Fruit fly (Drosophila melanogaster): ENCODE measurements around the gene brk.

The brk gene

DNA sequence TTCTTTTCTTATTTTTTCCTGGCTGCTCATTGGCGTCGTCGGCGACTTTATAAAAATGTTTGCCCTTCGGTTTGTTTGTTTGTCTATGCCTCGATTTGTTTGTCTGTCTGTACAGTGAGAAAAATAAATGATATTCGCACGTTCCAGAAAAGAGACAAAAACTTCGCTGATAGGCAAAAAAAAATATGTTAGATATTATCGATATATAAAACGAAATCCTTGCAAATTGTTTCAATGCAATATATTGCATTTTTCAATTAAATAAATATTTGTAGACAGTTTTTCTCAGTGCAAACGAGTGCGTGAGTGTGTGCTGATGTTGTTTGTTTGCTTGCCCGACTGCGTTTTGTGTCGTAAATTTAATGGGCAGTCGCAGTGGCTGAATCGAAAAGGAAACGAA is 30.7 kb upstream of the brk start (continued):
- TF ChIP-seq HLHmδ (GFP tag; optimal IDR thresholded peaks at IDR 0.05) (no peak), Scr (GFP tag; IDR thresholded peaks at IDR 0.05; ENCODE audit: partially characterized antibody) (no peak), CG14014 (GFP tag; IDR thresholded peaks at IDR 0.05) (no peak), unc-4 (GFP tag; IDR thresholded peaks at IDR 0.05; ENCODE audit: partially characterized antibody) (no peak), CG16815 (GFP tag; optimal IDR thresholded peaks at IDR 0.05) (peak; percentile 68), Poxn (GFP tag; IDR thresholded peaks at IDR 0.05) (no peak), Six4 (GFP tag; optimal IDR thresholded peaks at IDR 0.05) (peak; percentile 41), luna (GFP tag; optimal IDR thresholded peaks at IDR 0.05) (no peak), tio (GFP tag; optimal IDR thresholded peaks at IDR 0.05) (peak; percentile 52), bab2 (GFP tag; optimal IDR thresholded peaks at IDR 0.05) (peak; percentile 43), cad (GFP tag; optimal IDR thresholded peaks at IDR 0.05) (no peak), grau (tag; optimal IDR thresholded peaks at IDR 0.05) (peak; percentile 60), CG10979 (tag; optimal IDR thresholded peaks at IDR 0.05) (peak; percentile 84), CG14860 (GFP tag; IDR thresholded peaks at IDR 0.05; ENCODE audit: partially characterized antibody) (no peak), NFAT (GFP tag; IDR thresholded peaks at IDR 0.05) (no peak), Dp (GFP tag; optimal IDR thresholded peaks at IDR 0.05) (no peak), TFAM (GFP tag; optimal IDR thresholded peaks at IDR 0.05) (no peak), fd64A (GFP tag; optimal IDR thresholded peaks at IDR 0.05) (no peak), CG13424 (tag; optimal IDR thresholded peaks at IDR 0.05) (peak; percentile 57), hb (GFP tag; IDR thresholded peaks at IDR 0.05; ENCODE audit: partially characterized antibody) (no peak), CG2875 (GFP tag; optimal IDR thresholded peaks at IDR 0.05) (peak; percentile 48), Hr39 (optimal IDR thresholded peaks at IDR 0.05) (no peak), Oaz (GFP tag; IDR thresholded peaks at IDR 0.05) (no peak), Lim3 (GFP tag; IDR thresholded peaks at IDR 0.05) (no peak), E2f2 (GFP tag; IDR thresholded peaks at IDR 0.05) (no peak), schlank (tag; optimal IDR thresholded peaks at IDR 0.05) (no peak), CG2202 (tag; optimal IDR thresholded peaks at IDR 0.05) (peak; percentile 68), stc (GFP tag; IDR thresholded peaks at IDR 0.05) (no peak), CG32767 (GFP tag; IDR thresholded peaks at IDR 0.05) (no peak), CG7271 (tag; optimal IDR thresholded peaks at IDR 0.05) (peak; percentile 73), ham (GFP tag; IDR thresholded peaks at IDR 0.05) (no peak), sens (GFP tag) (peak; percentile 95), Dll (GFP tag; IDR thresholded peaks at IDR 0.05; ENCODE audit: partially characterized antibody) (no peak), Chrac-16 (GFP tag; optimal IDR thresholded peaks at IDR 0.05) (peak; percentile 65), ssp (GFP tag; IDR thresholded peaks at IDR 0.05) (no peak), crp (GFP tag; optimal IDR thresholded peaks at IDR 0.05) (no peak), CG33213 (GFP tag; optimal IDR thresholded peaks at IDR 0.05) (peak; percentile 47), CG1832 (GFP tag; optimal IDR thresholded peaks at IDR 0.05) (no peak), CG5245 (GFP tag; optimal IDR thresholded peaks at IDR 0.05) (peak; percentile 38), Dfd (GFP tag; optimal IDR thresholded peaks at IDR 0.05) (no peak), chinmo (GFP tag; IDR thresholded peaks at IDR 0.05; ENCODE audit: partially characterized antibody) (no peak), h (optimal IDR thresholded peaks at IDR 0.05) (no peak), dimm (GFP tag; IDR thresholded peaks at IDR 0.05) (no peak), CkIIα-i1 (GFP tag; IDR thresholded peaks at IDR 0.05) (no peak), CG6689 (GFP tag; IDR thresholded peaks at IDR 0.05) (peak; percentile 58), ase (GFP tag; IDR thresholded peaks at IDR 0.05) (no peak), tna (GFP tag; IDR thresholded peaks at IDR 0.05; ENCODE audit: partially characterized antibody) (no peak), CG12219 (GFP tag; optimal IDR thresholded peaks at IDR 0.05) (peak; percentile 43), Asciz (GFP tag; optimal IDR thresholded peaks at IDR 0.05) (peak; percentile 42), lola (GFP tag; optimal IDR thresholded peaks at IDR 0.05) (peak in 1 of 3 experiments; percentile 85), Sry-δ (GFP tag; optimal IDR thresholded peaks at IDR 0.05) (no peak), Hey (tag; optimal IDR thresholded peaks at IDR 0.05) (no peak)
